Worm (Caenorhabditis elegans) whole organism, L2 larva: ENCODE results near the gene F58B4.2.

ENCODE experiments used
- C34F6.9 ChIP-seq: fragments of 150-350 bp; optimal IDR thresholded peaks from 2 replicates; lab custom pipeline; 2014; ENCODE audit warnings: missing biosample characterization, missing genetic modification characterization
- F13H6.1 ChIP-seq: sonication (generic microtip); optimal IDR thresholded peaks from 2 replicates; lab custom pipeline; 2016; ENCODE audit warnings: missing genetic modification characterization, missing compliant biosample characterization
- R02D3.7 ChIP-seq: fragments of 150-350 bp; optimal IDR thresholded peaks from 2 replicates; lab custom pipeline; 2014; ENCODE audit warnings: missing biosample characterization, missing genetic modification characterization
- Y55F3AM.14 ChIP-seq: fragments of 200-800 bp; sonication (Bioruptor generic); optimal IDR thresholded peaks from 2 replicates; lab custom pipeline; 2018; ENCODE audit warnings: mild to moderate bottlenecking, missing genetic modification characterization, missing compliant biosample characterization
- ZK546.5 ChIP-seq: sonication (generic microtip); optimal IDR thresholded peaks from 2 replicates; lab custom pipeline; 2017; ENCODE audit warnings: missing biosample characterization, missing genetic modification characterization
- alr-1 ChIP-seq: fragments of 150-350 bp; optimal IDR thresholded peaks from 2 replicates; lab custom pipeline; 2014; ENCODE audit warnings: missing biosample characterization, missing genetic modification characterization
- aly-2 ChIP-seq: fragments of 150-350 bp; optimal IDR thresholded peaks from 2 replicates; lab custom pipeline; 2014; ENCODE audit warnings: missing biosample characterization, missing genetic modification characterization
- ama-1 ChIP-seq: fragments of 150-350 bp; optimal IDR thresholded peaks from 2 replicates; lab custom pipeline; 2018; ENCODE audit warnings: inconsistent platforms
- blmp-1 ChIP-seq: sonication (generic microtip); optimal IDR thresholded peaks from 2 replicates; lab custom pipeline; 2017; ENCODE audit warnings: missing genetic modification characterization, mild to moderate bottlenecking, missing compliant biosample characterization, antibody characterized with exemption, moderate library complexity; ENCODE audit not compliant: insufficient read depth
- ceh-16 ChIP-seq: fragments of 150-350 bp; optimal IDR thresholded peaks from 2 replicates; lab custom pipeline; 2014; ENCODE audit warnings: missing biosample characterization, missing genetic modification characterization
- ceh-82 ChIP-seq: fragments of 150-350 bp; optimal IDR thresholded peaks from 2 replicates; lab custom pipeline; 2014; ENCODE audit warnings: missing biosample characterization, missing genetic modification characterization
- crh-2 ChIP-seq: sonication (generic microtip); optimal IDR thresholded peaks from 2 replicates; lab custom pipeline; 2017; ENCODE audit warnings: missing biosample characterization, missing genetic modification characterization
- dmd-4 ChIP-seq: sonication (generic microtip); optimal IDR thresholded peaks from 2 replicates; lab custom pipeline; 2017; ENCODE audit warnings: missing biosample characterization, missing genetic modification characterization
- egl-27 ChIP-seq: sonication (generic microtip); optimal IDR thresholded peaks from 3 replicates; lab custom pipeline; 2017; ENCODE audit warnings: missing biosample characterization, missing genetic modification reagents, missing genetic modification characterization
- elt-1 ChIP-seq: fragments of 150-350 bp; optimal IDR thresholded peaks from 2 replicates; lab custom pipeline; 2014; ENCODE audit warnings: missing biosample characterization, missing genetic modification characterization
- elt-3 ChIP-seq: sonication (generic microtip); optimal IDR thresholded peaks from 2 replicates; lab custom pipeline; 2017; ENCODE audit warnings: missing biosample characterization, missing genetic modification characterization
- fos-1 ChIP-seq: fragments of 150-350 bp; optimal IDR thresholded peaks from 2 replicates; lab custom pipeline; 2014; ENCODE audit warnings: missing biosample characterization, missing genetic modification characterization
- gmeb-1 ChIP-seq: fragments of 150-350 bp; optimal IDR thresholded peaks from 2 replicates; lab custom pipeline; 2014; ENCODE audit warnings: missing biosample characterization, missing genetic modification characterization
- lin-11 ChIP-seq: fragments of 150-350 bp; sonication (generic microtip); optimal IDR thresholded peaks from 2 replicates; lab custom pipeline; 2014; ENCODE audit warnings: missing biosample characterization, missing genetic modification characterization, inconsistent platforms, mixed read lengths
- lin-13 ChIP-seq: fragments of 150-350 bp; optimal IDR thresholded peaks from 2 replicates; lab custom pipeline; 2014; ENCODE audit warnings: missing biosample characterization, missing genetic modification reagents, missing genetic modification characterization
- lin-39 ChIP-seq: fragments of 150-350 bp; optimal IDR thresholded peaks from 2 replicates; lab custom pipeline; 2014; ENCODE audit warnings: missing biosample characterization, missing genetic modification reagents, missing genetic modification characterization
- lsy-2 ChIP-seq, 2 experiments: fragments of 150-350 bp in 1 of 2; sonication (generic microtip) in 1 of 2; optimal IDR thresholded peaks; 2 replicates each; lab custom pipeline; 2014 to 2017; ENCODE audit warnings: missing biosample characterization in 2 of 2, missing genetic modification characterization in 2 of 2
- mab-5 ChIP-seq: fragments of 150-350 bp; optimal IDR thresholded peaks from 2 replicates; lab custom pipeline; 2014; ENCODE audit warnings: missing biosample characterization, missing genetic modification characterization
- mbf-1 ChIP-seq: sonication (generic microtip); optimal IDR thresholded peaks from 2 replicates; lab custom pipeline; 2017; ENCODE audit warnings: missing biosample characterization, missing genetic modification characterization
- mdl-1 ChIP-seq, 2 experiments: fragments of 150-350 bp in 1 of 2; sonication (generic microtip) in 1 of 2; optimal IDR thresholded peaks; 2 replicates each; lab custom pipeline; 2017; ENCODE audit warnings: missing biosample characterization in 2 of 2, missing genetic modification characterization in 2 of 2
- nhr-10 ChIP-seq: sonication (generic microtip); optimal IDR thresholded peaks from 2 replicates; lab custom pipeline; 2017; ENCODE audit warnings: missing biosample characterization, missing genetic modification characterization
- nhr-11 ChIP-seq: fragments of 150-350 bp; optimal IDR thresholded peaks from 2 replicates; lab custom pipeline; 2014; ENCODE audit warnings: missing biosample characterization, missing genetic modification characterization
- nhr-12 ChIP-seq: fragments of 150-350 bp; optimal IDR thresholded peaks from 2 replicates; lab custom pipeline; 2014; ENCODE audit warnings: missing biosample characterization, missing genetic modification characterization
- nhr-129 ChIP-seq: fragments of 150-350 bp; optimal IDR thresholded peaks from 2 replicates; lab custom pipeline; 2014; ENCODE audit warnings: missing biosample characterization, missing genetic modification characterization
- nhr-21 ChIP-seq: fragments of 150-350 bp; optimal IDR thresholded peaks from 2 replicates; lab custom pipeline; 2014; ENCODE audit warnings: missing biosample characterization, missing genetic modification characterization
- nhr-23 ChIP-seq: fragments of 150-350 bp; optimal IDR thresholded peaks from 2 replicates; lab custom pipeline; 2014; ENCODE audit warnings: missing biosample characterization, missing genetic modification reagents, missing genetic modification characterization
- nhr-237 ChIP-seq: fragments of 150-350 bp; optimal IDR thresholded peaks from 2 replicates; lab custom pipeline; 2014; ENCODE audit warnings: missing biosample characterization, missing genetic modification characterization
- nhr-25 ChIP-seq: fragments of 150-350 bp; sonication (generic microtip); optimal IDR thresholded peaks from 3 replicates; lab custom pipeline; 2014; ENCODE audit warnings: missing biosample characterization, missing genetic modification characterization
- nhr-6 ChIP-seq: fragments of 150-350 bp; optimal IDR thresholded peaks from 2 replicates; lab custom pipeline; 2014; ENCODE audit warnings: missing biosample characterization, missing genetic modification characterization
- nhr-77 ChIP-seq: fragments of 150-350 bp; optimal IDR thresholded peaks from 2 replicates; lab custom pipeline; 2014; ENCODE audit warnings: missing biosample characterization, missing genetic modification characterization
- peb-1 ChIP-seq: fragments of 150-350 bp; optimal IDR thresholded peaks from 2 replicates; lab custom pipeline; 2014; ENCODE audit warnings: missing biosample characterization, missing genetic modification characterization
- sem-4 ChIP-seq: fragments of 150-350 bp; optimal IDR thresholded peaks from 2 replicates; lab custom pipeline; 2014; ENCODE audit warnings: missing biosample characterization, missing genetic modification reagents, missing genetic modification characterization
- skn-1 ChIP-seq: sonication (generic microtip); optimal IDR thresholded peaks from 2 replicates; lab custom pipeline; 2017; ENCODE audit warnings: missing biosample characterization, missing genetic modification characterization
- sma-3 ChIP-seq: sonication (generic microtip); optimal IDR thresholded peaks from 2 replicates; lab custom pipeline; 2016; ENCODE audit warnings: missing genetic modification reagents, missing genetic modification characterization, missing compliant biosample characterization
- sma-9 ChIP-seq, 2 experiments: fragments of 150-350 bp in 1 of 2; sonication (generic microtip) in 1 of 2; optimal IDR thresholded peaks; 2 replicates each; lab custom pipeline; 2014 to 2016; ENCODE audit warnings: missing genetic modification characterization in 2 of 2, mild to moderate bottlenecking in 1 of 2, missing biosample characterization in 1 of 2, missing compliant biosample characterization in 1 of 2, missing genetic modification reagents in 1 of 2, moderate library complexity in 1 of 2
- snpc-4 ChIP-seq: fragments of 150-350 bp; optimal IDR thresholded peaks from 2 replicates; lab custom pipeline; 2014; ENCODE audit warnings: missing biosample characterization, missing genetic modification characterization
- unc-39 ChIP-seq: fragments of 150-350 bp; optimal IDR thresholded peaks from 2 replicates; lab custom pipeline; 2014; ENCODE audit warnings: missing biosample characterization, missing genetic modification characterization
- unc-55 ChIP-seq: fragments of 150-350 bp; sonication (generic microtip); optimal IDR thresholded peaks from 3 replicates; lab custom pipeline; 2014; ENCODE audit warnings: missing biosample characterization, missing genetic modification reagents, missing genetic modification characterization
- unc-62 ChIP-seq: fragments of 150-350 bp; optimal IDR thresholded peaks from 2 replicates; lab custom pipeline; 2014; ENCODE audit warnings: missing biosample characterization, missing genetic modification reagents, missing genetic modification characterization
- zag-1 ChIP-seq: fragments of 150-350 bp; optimal IDR thresholded peaks from 2 replicates; lab custom pipeline; 2014; ENCODE audit warnings: missing biosample characterization, missing genetic modification characterization
- ztf-1 ChIP-seq: fragments of 200-800 bp; sonication (Bioruptor generic); conservative IDR thresholded peaks from 2 replicates; pipeline ENCODE4 v1.3.6; 2022; ENCODE audit warnings: missing genetic modification characterization, missing compliant biosample characterization
- ztf-4 ChIP-seq: fragments of 150-350 bp; optimal IDR thresholded peaks from 2 replicates; lab custom pipeline; 2014; ENCODE audit warnings: missing biosample characterization, missing genetic modification characterization

Gene F58B4.2

ce11 chrV:10896706-10897105 lies 21.6 kb downstream of the F58B4.2 start:
- TF ChIP-seq gmeb-1 (tag; lab: Kevin White, UChicago) (no peak), nhr-237 (tag; lab: Kevin White, UChicago) (no peak)

- TF ChIP-seq crh-2 (tag; lab: Kevin White, UChicago) (no peak), nhr-21 (tag; lab: Kevin White, UChicago) (no peak), nhr-25 (tag; lab: Kevin White, UChicago) (peak; percentile 17), ZK546.5 (tag; lab: Kevin White, UChicago) (peak; percentile 10), Y55F3AM.14 (GFP tag; lab: Kevin White, UChicago) (no peak), ztf-4 (tag; lab: Kevin White, UChicago) (no peak), sma-3 (GFP tag; lab: Kevin White, UChicago) (no peak), lsy-2 (tag; optimal IDR thresholded peaks at IDR 0.05; lab: Kevin White, UChicago) (peak in 1 of 2 experiments; percentile 0), gmeb-1 (tag; lab: Kevin White, UChicago) (peak; percentile 0), ama-1 (lab: Kevin White, UChicago) (peak; percentile 56), elt-1 (tag; lab: Kevin White, UChicago) (no peak), ceh-16 (no peak), elt-3 (tag; lab: Kevin White, UChicago) (no peak), unc-62 (GFP tag; lab: Kevin White, UChicago) (no peak), unc-55 (GFP tag; lab: Kevin White, UChicago) (no peak)
Measured at ce11 chrV:10896295-10896694, 22.0 kb downstream of the F58B4.2 start, which contains the start of gene F32D8.13. TSS of gene F32D8.13 (minus strand) at chrV:10896543.

- TF ChIP-seq lin-11 (peak; percentile 56), lin-39 (tag; lab: Kevin White, UChicago) (no peak), crh-2 (tag; lab: Kevin White, UChicago) (peak; percentile 94), nhr-77 (no peak), elt-1 (tag; lab: Kevin White, UChicago) (no peak), nhr-6 (tag; lab: Kevin White, UChicago) (peak; percentile 84), nhr-23 (tag; lab: Kevin White, UChicago) (no peak), R02D3.7 (tag; lab: Kevin White, UChicago) (no peak), dmd-4 (tag; lab: Kevin White, UChicago) (no peak), mbf-1 (tag; lab: Kevin White, UChicago) (no peak), nhr-11 (no peak), blmp-1 (tag; lab: Kevin White, UChicago) (peak; percentile 70), gmeb-1 (tag; lab: Kevin White, UChicago) (peak; percentile 81), skn-1 (tag; lab: Kevin White, UChicago) (no peak), lin-13 (peak; percentile 85), nhr-12 (no peak), fos-1 (peak; percentile 59), unc-62 (GFP tag; lab: Kevin White, UChicago) (no peak), elt-3 (tag; lab: Kevin White, UChicago) (no peak), F13H6.1 (tag; lab: Kevin White, UChicago) (peak; percentile 85), ceh-82 (tag; lab: Kevin White, UChicago) (peak; percentile 29), ztf-4 (tag; lab: Kevin White, UChicago) (peak; percentile 60), snpc-4 (tag; lab: Kevin White, UChicago) (peak; percentile 75), peb-1 (tag; lab: Kevin White, UChicago) (no peak), alr-1 (no peak), mab-5 (tag; lab: Kevin White, UChicago) (peak; percentile 23), sma-9 (GFP tag; optimal IDR thresholded peaks at IDR 0.05; lab: Kevin White, UChicago) (peak; percentile 93), sma-9 (tag; optimal IDR thresholded peaks at IDR 0.05; lab: Kevin White, UChicago) (no peak), egl-27 (peak; percentile 2), Y55F3AM.14 (GFP tag; lab: Kevin White, UChicago) (no peak), unc-55 (GFP tag; lab: Kevin White, UChicago) (peak; percentile 88), sem-4 (peak; percentile 74), ztf-1 (GFP tag; lab: Robert Waterston, UW) (no peak), nhr-21 (tag; lab: Kevin White, UChicago) (peak; percentile 69), lsy-2 (tag; optimal IDR thresholded peaks at IDR 0.05; lab: Kevin White, UChicago) (peak; percentile 56 to 89), nhr-129 (tag; lab: Kevin White, UChicago) (peak; percentile 81), nhr-10 (no peak), C34F6.9 (peak; percentile 93), mdl-1 (tag; optimal IDR thresholded peaks at IDR 0.05; lab: Kevin White, UChicago) (no peak), ceh-16 (no peak), aly-2 (tag; lab: Kevin White, UChicago) (no peak), ZK546.5 (tag; lab: Kevin White, UChicago) (peak; percentile 73), nhr-237 (tag; lab: Kevin White, UChicago) (no peak), nhr-25 (tag; lab: Kevin White, UChicago) (peak; percentile 76), zag-1 (tag; lab: Kevin White, UChicago) (no peak), sma-3 (GFP tag; lab: Kevin White, UChicago) (peak; percentile 84), unc-39 (no peak), ama-1 (lab: Kevin White, UChicago) (no peak)
Measured at ce11 chrV:10894601-10895000, 23.7 kb downstream of the F58B4.2 start, which contains the start of the genes F32D8.14 and F32D8.5. TSS of gene F32D8.14 (minus strand) at chrV:10894788. TSS of gene F32D8.5 (plus strand) at chrV:10894800.
